Worm (Caenorhabditis elegans) whole organism, L2 larva: Measurements from ENCODE around the gene F37C4.8.

ENCODE experiments used
- C34F6.9 ChIP-seq: fragments of 150-350 bp; optimal IDR thresholded peaks from 2 replicates; lab custom pipeline; 2014; ENCODE audit warnings: missing biosample characterization, missing genetic modification characterization
- F13H6.1 ChIP-seq: sonication (generic microtip); optimal IDR thresholded peaks from 2 replicates; lab custom pipeline; 2016; ENCODE audit warnings: missing genetic modification characterization, missing compliant biosample characterization
- R02D3.7 ChIP-seq: fragments of 150-350 bp; optimal IDR thresholded peaks from 2 replicates; lab custom pipeline; 2014; ENCODE audit warnings: missing biosample characterization, missing genetic modification characterization
- Y55F3AM.14 ChIP-seq: fragments of 200-800 bp; sonication (Bioruptor generic); optimal IDR thresholded peaks from 2 replicates; lab custom pipeline; 2018; ENCODE audit warnings: mild to moderate bottlenecking, missing genetic modification characterization, missing compliant biosample characterization
- ZK546.5 ChIP-seq: sonication (generic microtip); optimal IDR thresholded peaks from 2 replicates; lab custom pipeline; 2017; ENCODE audit warnings: missing biosample characterization, missing genetic modification characterization
- alr-1 ChIP-seq: fragments of 150-350 bp; optimal IDR thresholded peaks from 2 replicates; lab custom pipeline; 2014; ENCODE audit warnings: missing biosample characterization, missing genetic modification characterization
- ama-1 ChIP-seq: fragments of 150-350 bp; optimal IDR thresholded peaks from 2 replicates; lab custom pipeline; 2018; ENCODE audit warnings: inconsistent platforms
- ceh-16 ChIP-seq: fragments of 150-350 bp; optimal IDR thresholded peaks from 2 replicates; lab custom pipeline; 2014; ENCODE audit warnings: missing biosample characterization, missing genetic modification characterization
- ceh-82 ChIP-seq: fragments of 150-350 bp; optimal IDR thresholded peaks from 2 replicates; lab custom pipeline; 2014; ENCODE audit warnings: missing biosample characterization, missing genetic modification characterization
- dmd-4 ChIP-seq: sonication (generic microtip); optimal IDR thresholded peaks from 2 replicates; lab custom pipeline; 2017; ENCODE audit warnings: missing biosample characterization, missing genetic modification characterization
- elt-1 ChIP-seq: fragments of 150-350 bp; optimal IDR thresholded peaks from 2 replicates; lab custom pipeline; 2014; ENCODE audit warnings: missing biosample characterization, missing genetic modification characterization
- elt-3 ChIP-seq: sonication (generic microtip); optimal IDR thresholded peaks from 2 replicates; lab custom pipeline; 2017; ENCODE audit warnings: missing biosample characterization, missing genetic modification characterization
- fos-1 ChIP-seq: fragments of 150-350 bp; optimal IDR thresholded peaks from 2 replicates; lab custom pipeline; 2014; ENCODE audit warnings: missing biosample characterization, missing genetic modification characterization
- lin-11 ChIP-seq: fragments of 150-350 bp; sonication (generic microtip); optimal IDR thresholded peaks from 2 replicates; lab custom pipeline; 2014; ENCODE audit warnings: missing biosample characterization, missing genetic modification characterization, inconsistent platforms, mixed read lengths
- lin-13 ChIP-seq: fragments of 150-350 bp; optimal IDR thresholded peaks from 2 replicates; lab custom pipeline; 2014; ENCODE audit warnings: missing biosample characterization, missing genetic modification reagents, missing genetic modification characterization
- lsy-2 ChIP-seq, 2 experiments: fragments of 150-350 bp in 1 of 2; sonication (generic microtip) in 1 of 2; optimal IDR thresholded peaks; 2 replicates each; lab custom pipeline; 2014 to 2017; ENCODE audit warnings: missing biosample characterization in 2 of 2, missing genetic modification characterization in 2 of 2
- mbf-1 ChIP-seq: sonication (generic microtip); optimal IDR thresholded peaks from 2 replicates; lab custom pipeline; 2017; ENCODE audit warnings: missing biosample characterization, missing genetic modification characterization
- mdl-1 ChIP-seq, 2 experiments: fragments of 150-350 bp in 1 of 2; sonication (generic microtip) in 1 of 2; optimal IDR thresholded peaks; 2 replicates each; lab custom pipeline; 2017; ENCODE audit warnings: missing biosample characterization in 2 of 2, missing genetic modification characterization in 2 of 2
- nhr-10 ChIP-seq: sonication (generic microtip); optimal IDR thresholded peaks from 2 replicates; lab custom pipeline; 2017; ENCODE audit warnings: missing biosample characterization, missing genetic modification characterization
- nhr-12 ChIP-seq: fragments of 150-350 bp; optimal IDR thresholded peaks from 2 replicates; lab custom pipeline; 2014; ENCODE audit warnings: missing biosample characterization, missing genetic modification characterization
- nhr-129 ChIP-seq: fragments of 150-350 bp; optimal IDR thresholded peaks from 2 replicates; lab custom pipeline; 2014; ENCODE audit warnings: missing biosample characterization, missing genetic modification characterization
- nhr-21 ChIP-seq: fragments of 150-350 bp; optimal IDR thresholded peaks from 2 replicates; lab custom pipeline; 2014; ENCODE audit warnings: missing biosample characterization, missing genetic modification characterization
- nhr-23 ChIP-seq: fragments of 150-350 bp; optimal IDR thresholded peaks from 2 replicates; lab custom pipeline; 2014; ENCODE audit warnings: missing biosample characterization, missing genetic modification reagents, missing genetic modification characterization
- nhr-237 ChIP-seq: fragments of 150-350 bp; optimal IDR thresholded peaks from 2 replicates; lab custom pipeline; 2014; ENCODE audit warnings: missing biosample characterization, missing genetic modification characterization
- nhr-25 ChIP-seq: fragments of 150-350 bp; sonication (generic microtip); optimal IDR thresholded peaks from 3 replicates; lab custom pipeline; 2014; ENCODE audit warnings: missing biosample characterization, missing genetic modification characterization
- nhr-6 ChIP-seq: fragments of 150-350 bp; optimal IDR thresholded peaks from 2 replicates; lab custom pipeline; 2014; ENCODE audit warnings: missing biosample characterization, missing genetic modification characterization
- peb-1 ChIP-seq: fragments of 150-350 bp; optimal IDR thresholded peaks from 2 replicates; lab custom pipeline; 2014; ENCODE audit warnings: missing biosample characterization, missing genetic modification characterization
- sem-4 ChIP-seq: fragments of 150-350 bp; optimal IDR thresholded peaks from 2 replicates; lab custom pipeline; 2014; ENCODE audit warnings: missing biosample characterization, missing genetic modification reagents, missing genetic modification characterization
- skn-1 ChIP-seq: sonication (generic microtip); optimal IDR thresholded peaks from 2 replicates; lab custom pipeline; 2017; ENCODE audit warnings: missing biosample characterization, missing genetic modification characterization
- sma-3 ChIP-seq: sonication (generic microtip); optimal IDR thresholded peaks from 2 replicates; lab custom pipeline; 2016; ENCODE audit warnings: missing genetic modification reagents, missing genetic modification characterization, missing compliant biosample characterization
- sma-9 ChIP-seq, 2 experiments: fragments of 150-350 bp in 1 of 2; sonication (generic microtip) in 1 of 2; optimal IDR thresholded peaks; 2 replicates each; lab custom pipeline; 2014 to 2016; ENCODE audit warnings: missing genetic modification characterization in 2 of 2, mild to moderate bottlenecking in 1 of 2, missing biosample characterization in 1 of 2, missing compliant biosample characterization in 1 of 2, missing genetic modification reagents in 1 of 2, moderate library complexity in 1 of 2
- snpc-4 ChIP-seq: fragments of 150-350 bp; optimal IDR thresholded peaks from 2 replicates; lab custom pipeline; 2014; ENCODE audit warnings: missing biosample characterization, missing genetic modification characterization
- unc-39 ChIP-seq: fragments of 150-350 bp; optimal IDR thresholded peaks from 2 replicates; lab custom pipeline; 2014; ENCODE audit warnings: missing biosample characterization, missing genetic modification characterization
- unc-55 ChIP-seq: fragments of 150-350 bp; sonication (generic microtip); optimal IDR thresholded peaks from 3 replicates; lab custom pipeline; 2014; ENCODE audit warnings: missing biosample characterization, missing genetic modification reagents, missing genetic modification characterization
- unc-62 ChIP-seq: fragments of 150-350 bp; optimal IDR thresholded peaks from 2 replicates; lab custom pipeline; 2014; ENCODE audit warnings: missing biosample characterization, missing genetic modification reagents, missing genetic modification characterization
- zag-1 ChIP-seq: fragments of 150-350 bp; optimal IDR thresholded peaks from 2 replicates; lab custom pipeline; 2014; ENCODE audit warnings: missing biosample characterization, missing genetic modification characterization
- ztf-1 ChIP-seq: fragments of 200-800 bp; sonication (Bioruptor generic); conservative IDR thresholded peaks from 2 replicates; pipeline ENCODE4 v1.3.6; 2022; ENCODE audit warnings: missing genetic modification characterization, missing compliant biosample characterization
- ztf-11 ChIP-seq: sonication (generic microtip); optimal IDR thresholded peaks from 2 replicates; lab custom pipeline; 2017; ENCODE audit warnings: missing biosample characterization, missing genetic modification characterization

F37C4.8 gene

DNA sequence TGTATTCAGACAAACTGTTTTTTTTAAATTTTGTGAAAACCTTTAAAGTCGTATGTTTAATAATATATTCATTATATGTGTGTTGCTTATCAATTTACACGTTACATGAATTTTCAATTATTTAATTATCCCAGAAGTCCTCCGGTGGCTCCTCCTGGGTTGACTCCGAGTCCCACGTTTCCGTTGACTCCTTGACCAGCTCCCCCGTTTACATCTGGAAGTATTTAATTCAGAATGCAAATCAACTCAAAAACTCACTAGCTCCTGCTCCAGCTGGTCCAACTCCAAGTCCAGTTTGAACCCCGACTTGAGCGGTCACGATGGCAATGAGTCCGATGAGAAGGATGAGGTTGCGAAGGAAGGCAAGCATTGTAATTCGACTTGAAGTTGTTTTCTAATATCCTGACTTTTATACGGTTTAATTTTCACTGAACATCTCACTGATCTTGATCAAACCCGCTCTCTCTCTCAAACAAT, 13.0 kb upstream of the F37C4.8 start, which contains the start of gene F56D6.8:
TSS of gene F56D6.8 (minus strand) at position 427 of the 477 bp plus-strand sequence.
- TF ChIP-seq C34F6.9 (no peak), nhr-12 (tag; lab: Kevin White, UChicago) (no peak), nhr-25 (tag; lab: Kevin White, UChicago) (no peak), nhr-10 (tag; lab: Kevin White, UChicago) (no peak), nhr-129 (tag; lab: Kevin White, UChicago) (no peak)

DNA sequence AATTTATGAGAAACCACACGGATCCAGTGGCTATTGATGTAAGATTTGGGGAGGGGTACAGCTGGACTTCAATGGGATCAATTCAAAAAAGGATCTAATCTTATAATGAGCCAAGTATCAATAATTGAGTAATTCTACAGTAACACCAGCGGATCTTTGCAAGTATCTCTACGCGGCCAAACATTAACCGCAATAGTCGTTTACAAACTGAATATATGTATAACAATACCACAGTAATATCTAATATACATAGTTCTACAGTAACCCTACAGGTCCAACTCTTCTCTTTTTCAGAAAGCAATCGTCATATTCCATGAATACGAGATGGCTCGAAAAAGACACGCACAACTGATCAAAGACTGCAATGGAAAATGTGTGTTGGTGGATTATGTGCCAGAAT, 11.0 kb upstream of the F37C4.8 start, which contains the start of gene F56D6.9:
TSS of gene F56D6.9 (plus strand) at position 301 of the 400 bp plus-strand sequence.
- TF ChIP-seq unc-62 (GFP tag; lab: Kevin White, UChicago) (no peak), R02D3.7 (no peak), nhr-10 (tag; lab: Kevin White, UChicago) (no peak), elt-3 (tag; lab: Kevin White, UChicago) (no peak), lsy-2 (tag; optimal IDR thresholded peaks at IDR 0.05; lab: Kevin White, UChicago) (no peak), ZK546.5 (tag; lab: Kevin White, UChicago) (no peak), fos-1 (tag; lab: Kevin White, UChicago) (no peak), lin-13 (GFP tag; lab: Kevin White, UChicago) (no peak), nhr-23 (tag; lab: Kevin White, UChicago) (no peak), nhr-25 (tag; lab: Kevin White, UChicago) (no peak), Y55F3AM.14 (no peak), ama-1 (lab: Kevin White, UChicago) (no peak), alr-1 (tag; lab: Kevin White, UChicago) (no peak), nhr-12 (tag; lab: Kevin White, UChicago) (no peak)

DNA sequence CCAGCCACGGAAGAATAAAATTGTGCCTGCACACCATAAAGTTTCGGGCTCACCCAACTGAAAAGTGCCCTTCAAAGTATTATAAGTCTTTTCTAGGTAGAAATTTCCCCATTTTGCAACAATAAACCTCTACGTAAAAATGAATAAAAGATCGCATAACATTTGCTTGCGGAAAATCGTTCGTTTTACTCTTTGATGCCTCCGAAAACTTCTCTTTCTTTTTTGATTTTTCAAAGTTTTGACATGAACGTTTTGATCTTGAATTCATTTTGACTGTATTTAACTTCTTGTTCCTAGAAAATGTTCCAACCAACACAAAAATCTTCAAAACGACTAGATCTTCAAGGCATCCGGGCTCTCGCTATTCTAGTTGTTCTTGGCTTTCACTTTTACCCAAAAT, 7.9 kb upstream of the F37C4.8 start, which contains the start of gene oac-21:
TSS of gene oac-21 (plus strand) at position 301 of the 400 bp plus-strand sequence.
- no peak for TF ChIP-seq alr-1 (tag; lab: Kevin White, UChicago)
- TF ChIP-seq zag-1 (tag; lab: Kevin White, UChicago), result no peak
- no peak for TF ChIP-seq elt-1 (tag; lab: Kevin White, UChicago)
- no peak for TF ChIP-seq unc-39 (tag; lab: Kevin White, UChicago)
- TF ChIP-seq nhr-21 (tag; lab: Kevin White, UChicago), result no peak
- TF ChIP-seq ceh-82 (tag; lab: Kevin White, UChicago), result no peak
- TF ChIP-seq lsy-2 (tag; optimal IDR thresholded peaks at IDR 0.05; lab: Kevin White, UChicago), result no peak
- TF ChIP-seq sma-9 (GFP tag; optimal IDR thresholded peaks at IDR 0.05; lab: Kevin White, UChicago), result no peak
- no peak for TF ChIP-seq sma-9 (tag; optimal IDR thresholded peaks at IDR 0.05; lab: Kevin White, UChicago)
- no peak for TF ChIP-seq nhr-6 (tag; lab: Kevin White, UChicago)
- TF ChIP-seq fos-1 (tag; lab: Kevin White, UChicago), result no peak
- TF ChIP-seq nhr-237 (tag; lab: Kevin White, UChicago), result no peak
- TF ChIP-seq sma-3 (GFP tag; lab: Kevin White, UChicago), result no peak
- TF ChIP-seq ztf-11 (tag; lab: Kevin White, UChicago), result no peak
- no peak for TF ChIP-seq ama-1 (lab: Kevin White, UChicago)
- TF ChIP-seq lin-11 (tag; lab: Kevin White, UChicago), result no peak
- TF ChIP-seq snpc-4 (tag; lab: Kevin White, UChicago), result no peak
- TF ChIP-seq ztf-1, result no peak
- TF ChIP-seq dmd-4, result no peak
- no peak for TF ChIP-seq Y55F3AM.14

DNA sequence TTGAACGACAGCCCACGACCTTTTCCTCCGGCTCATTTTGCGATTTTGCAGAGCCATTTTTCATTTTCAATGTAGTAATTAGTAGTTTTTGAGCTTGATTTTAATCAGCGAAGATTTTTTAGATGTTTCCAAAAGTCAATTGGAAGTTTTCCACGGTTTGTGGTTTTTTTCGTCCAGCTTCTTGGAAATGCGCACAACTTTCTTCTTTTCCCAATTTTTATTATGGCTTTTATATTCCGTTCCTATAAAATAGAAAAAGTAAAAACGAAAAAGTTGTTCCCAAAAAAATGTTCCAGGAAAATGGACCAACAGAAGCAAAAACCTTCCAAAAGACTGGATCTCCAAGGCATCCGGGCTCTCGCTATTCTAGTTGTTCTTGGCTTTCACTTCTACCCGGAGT, 4.3 kb upstream of the F37C4.8 start, which contains the start of gene oac-22:
TSS of gene oac-22 (plus strand) at position 301 of the 400 bp plus-strand sequence.
- TF ChIP-seq sma-9 (GFP tag; optimal IDR thresholded peaks at IDR 0.05; lab: Kevin White, UChicago) (no peak), sma-9 (tag; optimal IDR thresholded peaks at IDR 0.05; lab: Kevin White, UChicago) (no peak), nhr-237 (tag; lab: Kevin White, UChicago) (no peak), nhr-10 (tag; lab: Kevin White, UChicago) (no peak), nhr-129 (tag; lab: Kevin White, UChicago) (no peak), F13H6.1 (tag; lab: Kevin White, UChicago) (no peak), skn-1 (tag; lab: Kevin White, UChicago) (no peak), sem-4 (tag; lab: Kevin White, UChicago) (no peak), nhr-6 (tag; lab: Kevin White, UChicago) (no peak), unc-62 (GFP tag; lab: Kevin White, UChicago) (no peak), mbf-1 (tag; lab: Kevin White, UChicago) (no peak), snpc-4 (tag; lab: Kevin White, UChicago) (no peak), mdl-1 (tag; optimal IDR thresholded peaks at IDR 0.05; lab: Kevin White, UChicago) (no peak), nhr-25 (tag; lab: Kevin White, UChicago) (no peak), ztf-11 (tag; lab: Kevin White, UChicago) (no peak), dmd-4 (no peak), ceh-82 (tag; lab: Kevin White, UChicago) (no peak), lsy-2 (tag; optimal IDR thresholded peaks at IDR 0.05; lab: Kevin White, UChicago) (no peak), ceh-16 (tag; lab: Kevin White, UChicago) (no peak), peb-1 (no peak), unc-55 (GFP tag; lab: Kevin White, UChicago) (no peak)
